Fruit fly (Drosophila melanogaster): ENCODE results near the gene btd.

btd gene

dm6 chrX:9652006-9652405, 42.0 kb upstream of the btd start (continued):
- TF ChIP-seq gcm (GFP tag; optimal IDR thresholded peaks at IDR 0.05) (no peak), ken (GFP tag; IDR thresholded peaks at IDR 0.05) (peak; percentile 67; the same call in 1 of the 3 replicates), CG30020 (tag; optimal IDR thresholded peaks at IDR 0.05) (no peak), slou (GFP tag; optimal IDR thresholded peaks at IDR 0.05) (no peak), CG10366 (GFP tag; IDR thresholded peaks at IDR 0.05) (peak; percentile 65), Asciz (GFP tag; optimal IDR thresholded peaks at IDR 0.05) (peak; percentile 68), CrebB (tag; optimal IDR thresholded peaks at IDR 0.05) (no peak), CG3163 (GFP tag; optimal IDR thresholded peaks at IDR 0.05) (no peak), CG5245 (GFP tag; optimal IDR thresholded peaks at IDR 0.05) (peak; percentile 38), Hey (tag; optimal IDR thresholded peaks at IDR 0.05) (no peak), Med (GFP tag) (peak; percentile 84), Drgx (GFP tag; IDR thresholded peaks at IDR 0.05) (0 out of 2 replicates have a peak, but pooled peaks have one; percentile 21), wdn (GFP tag; IDR thresholded peaks at IDR 0.05) (0 out of 2 replicates have a peak, but pooled peaks have one; percentile 5), ATbp (GFP tag; optimal IDR thresholded peaks at IDR 0.05) (peak; percentile 65), ind (GFP tag; optimal IDR thresholded peaks at IDR 0.05) (peak; percentile 59), CG31365 (tag; optimal IDR thresholded peaks at IDR 0.05) (no peak), Sry-β (GFP tag; optimal IDR thresholded peaks at IDR 0.05) (no peak), CG11085 (GFP tag; IDR thresholded peaks at IDR 0.05) (no peak), CG13894 (tag; optimal IDR thresholded peaks at IDR 0.05) (no peak), ems (GFP tag; optimal IDR thresholded peaks at IDR 0.05) (no peak), CG10267 (tag; optimal IDR thresholded peaks at IDR 0.05) (peak; percentile 19), CG5180 (GFP tag; optimal IDR thresholded peaks at IDR 0.05) (peak; percentile 16), Oli (tag; optimal IDR thresholded peaks at IDR 0.05) (peak; percentile 60), chif (GFP tag; optimal IDR thresholded peaks at IDR 0.05) (peak in 1 of 2 experiments; percentile 1), CG2712 (tag; optimal IDR thresholded peaks at IDR 0.05) (peak; percentile 61), CG17385 (GFP tag; optimal IDR thresholded peaks at IDR 0.05) (peak; percentile 49), Gug (GFP tag; IDR thresholded peaks at IDR 0.05) (peak; percentile 56; the same call in 3 of the 4 replicates), gro (GFP tag; optimal IDR thresholded peaks at IDR 0.05) (no peak), Ravus (GFP tag; IDR thresholded peaks at IDR 0.05) (no peak), pnt (GFP tag; optimal IDR thresholded peaks at IDR 0.05) (no peak), org-1 (GFP tag; optimal IDR thresholded peaks at IDR 0.05) (no peak), PHDP (tag; optimal IDR thresholded peaks at IDR 0.05) (peak; percentile 52), prd (optimal IDR thresholded peaks at IDR 0.05) (no peak), prd (GFP tag; IDR thresholded peaks at IDR 0.05) (peak; percentile 70), Sox102F (GFP tag; optimal IDR thresholded peaks at IDR 0.05) (peak; percentile 82), Dad (GFP tag; optimal IDR thresholded peaks at IDR 0.05) (no peak), CG32532 (GFP tag; IDR thresholded peaks at IDR 0.05) (peak; percentile 54; the same call in 1 of the 2 replicates), H15 (GFP tag; IDR thresholded peaks at IDR 0.05) (peak; percentile 65; the same call in 1 of the 3 replicates), CG13287 (GFP tag; IDR thresholded peaks at IDR 0.05; ENCODE audit: partially characterized antibody) (no peak), bowl (GFP tag; IDR thresholded peaks at IDR 0.05) (0 out of 2 replicates have a peak, but pooled peaks have one; percentile 28), fd96Cb (tag; optimal IDR thresholded peaks at IDR 0.05) (peak; percentile 57), Optix (GFP tag; IDR thresholded peaks at IDR 0.05) (peak; percentile 66; the same call in 2 of the 3 replicates), Dek (tag; optimal IDR thresholded peaks at IDR 0.05) (peak; percentile 48), gsb-n (tag; optimal IDR thresholded peaks at IDR 0.05) (peak; percentile 31), Atf6 (GFP tag; IDR thresholded peaks at IDR 0.05) (no peak), hkb (optimal IDR thresholded peaks at IDR 0.05) (no peak), hkb (GFP tag; IDR thresholded peaks at IDR 0.05) (peak; percentile 29; the same call in 1 of the 2 replicates), CG4707 (GFP tag; optimal IDR thresholded peaks at IDR 0.05) (peak; percentile 26), Camta (GFP tag; optimal IDR thresholded peaks at IDR 0.05) (no peak), zfh2 (GFP tag; optimal IDR thresholded peaks at IDR 0.05) (no peak), Blimp-1 (GFP tag; optimal IDR thresholded peaks at IDR 0.05) (peak; percentile 82)
